Worm (Caenorhabditis elegans) whole organism, young adult: Measurements from ENCODE around the gene K09F5.4.

ENCODE experiments used
- F33H1.4 ChIP-seq: fragments of 200-800 bp; sonication (Bioruptor generic); IDR thresholded peaks from 2 replicates; pipeline ENCODE4 v1.3.6; 2022; ENCODE audit warnings: missing genetic modification reagents, missing genetic modification characterization, missing compliant biosample characterization
- T07F8.4 ChIP-seq: sonication (generic microtip); optimal IDR thresholded peaks from 2 replicates; lab custom pipeline; 2016; ENCODE audit warnings: mild to moderate bottlenecking, missing genetic modification characterization, moderate library complexity, missing compliant biosample characterization
- Y56A3A.18 ChIP-seq: fragments of 200-800 bp; sonication (Bioruptor generic); IDR thresholded peaks from 2 replicates; pipeline ENCODE4 v1.3.6; 2022; ENCODE audit warnings: missing genetic modification reagents, missing genetic modification characterization, missing compliant biosample characterization
- Y79H2A.3 ChIP-seq: fragments of 200-800 bp; sonication (Bioruptor generic); conservative IDR thresholded peaks from 2 replicates; pipeline ENCODE4 v1.3.6; 2022; ENCODE audit warnings: missing genetic modification reagents, missing genetic modification characterization, missing compliant biosample characterization
- athp-1 ChIP-seq: sonication (generic microtip); optimal IDR thresholded peaks from 2 replicates; lab custom pipeline; 2017; ENCODE audit warnings: mild to moderate bottlenecking, missing genetic modification characterization, missing compliant biosample characterization
- dpl-1 ChIP-seq: fragments of 150-350 bp; optimal IDR thresholded peaks from 2 replicates; lab custom pipeline; 2014; ENCODE audit warnings: missing biosample characterization, missing genetic modification reagents, missing genetic modification characterization
- fkh-3 ChIP-seq: sonication (generic microtip); optimal IDR thresholded peaks from 2 replicates; lab custom pipeline; 2016; ENCODE audit warnings: mild to moderate bottlenecking, missing genetic modification characterization, missing compliant biosample characterization
- nfya-1 ChIP-seq: sonication (generic microtip); optimal IDR thresholded peaks from 2 replicates; lab custom pipeline; 2017; ENCODE audit warnings: antibody characterized with exemption, missing compliant biosample characterization, missing genetic modification characterization, borderline replicate concordance; ENCODE audit not compliant: insufficient read depth
- sea-2 ChIP-seq: fragments of 200-800 bp; sonication (Bioruptor generic); IDR thresholded peaks from 2 replicates; pipeline ENCODE4 v1.3.6; 2022; ENCODE audit warnings: missing genetic modification characterization, missing compliant biosample characterization
- somi-1 ChIP-seq: fragments of 200-800 bp; sonication (Bioruptor generic); optimal IDR thresholded peaks from 2 replicates; lab custom pipeline; 2018; ENCODE audit warnings: mild to moderate bottlenecking, missing genetic modification characterization, missing compliant biosample characterization
- xnd-1 ChIP-seq: sonication (generic microtip); optimal IDR thresholded peaks from 2 replicates; lab custom pipeline; 2016; ENCODE audit warnings: missing genotype, missing genetic modification reagents, missing genetic modification characterization, missing compliant biosample characterization
- ztf-22 ChIP-seq: fragments of 200-800 bp; sonication (Bioruptor generic); optimal IDR thresholded peaks from 2 replicates; lab custom pipeline; 2018; ENCODE audit warnings: mild to moderate bottlenecking, missing genetic modification characterization, moderate library complexity, missing compliant biosample characterization
- ztf-26 ChIP-seq: sonication (generic microtip); optimal IDR thresholded peaks from 2 replicates; lab custom pipeline; 2017; ENCODE audit warnings: missing genetic modification characterization, missing compliant biosample characterization
- ztf-28 ChIP-seq: fragments of 200-800 bp; sonication (Bioruptor generic); IDR thresholded peaks from 2 replicates; pipeline ENCODE4 v1.3.6; 2022; ENCODE audit warnings: missing genetic modification reagents, missing genetic modification characterization, missing compliant biosample characterization

ce11 chrX:7660919-7661557 is 49.5 kb downstream of the K09F5.4 start, which contains the start of gene pcca-1:
- TF ChIP-seq ztf-26 (tag; lab: Kevin White, UChicago) (no peak), nfya-1 (tag; lab: Kevin White, UChicago) (no peak), fkh-3 (tag; lab: Kevin White, UChicago) (no peak), Y79H2A.3 (GFP tag; lab: Robert Waterston, UW) (no peak), sea-2 (GFP tag; lab: Robert Waterston, UW) (no peak), xnd-1 (tag; lab: Kevin White, UChicago) (no peak), Y56A3A.18 (no peak), ztf-28 (GFP tag; lab: Robert Waterston, UW) (no peak), T07F8.4 (no peak), somi-1 (no peak), dpl-1 (GFP tag; lab: Kevin White, UChicago) (no peak), F33H1.4 (no peak), ztf-22 (GFP tag; lab: Kevin White, UChicago) (no peak), athp-1 (tag; lab: Kevin White, UChicago) (no peak)
